Fruit fly (Drosophila melanogaster) whole organism, embryonic: ENCODE data around the gene Glg1.

Experiments
- B-H2 ChIP-seq: fragments of 200-800 bp; sonication (Bioruptor generic); optimal IDR thresholded peaks from 2 replicates; lab custom pipeline; 2018; ENCODE audit warnings: missing biosample characterization, mild to moderate bottlenecking, missing genetic modification characterization
- CG11398 ChIP-seq: fragments of 200-800 bp; sonication (Bioruptor generic); optimal IDR thresholded peaks from 2 replicates; lab custom pipeline; 2016; ENCODE audit warnings: missing biosample characterization, missing genetic modification characterization
- CG12391 ChIP-seq: fragments of 200-800 bp; sonication (Bioruptor generic); optimal IDR thresholded peaks from 3 replicates; lab custom pipeline; 2018; ENCODE audit warnings: missing biosample characterization, mild to moderate bottlenecking, missing genetic modification characterization, moderate library complexity
- CG13123 ChIP-seq: fragments of 200-800 bp; sonication (Bioruptor generic); optimal IDR thresholded peaks from 2 replicates; lab custom pipeline; 2016; ENCODE audit warnings: missing biosample characterization, missing genetic modification characterization
- CG13624 ChIP-seq: fragments of 200-800 bp; sonication (Bioruptor generic); optimal IDR thresholded peaks from 2 replicates; lab custom pipeline; 2016; ENCODE audit warnings: missing biosample characterization, missing genetic modification characterization
- CG13775 ChIP-seq: fragments of 200-800 bp; sonication (Bioruptor generic); optimal IDR thresholded peaks from 3 replicates; lab custom pipeline; 2017; ENCODE audit warnings: missing biosample characterization, mild to moderate bottlenecking, missing genetic modification characterization
- CG15696 ChIP-seq: fragments of 200-800 bp; sonication (Bioruptor generic); optimal IDR thresholded peaks from 2 replicates; lab custom pipeline; 2019; ENCODE audit warnings: missing biosample characterization, mild to moderate bottlenecking, missing genetic modification characterization, moderate library complexity
- CG1602 ChIP-seq: fragments of 200-800 bp; sonication (Bioruptor generic); optimal IDR thresholded peaks from 3 replicates; lab custom pipeline; 2016; ENCODE audit warnings: missing biosample characterization, missing genetic modification characterization
- CG16815 ChIP-seq: fragments of 200-800 bp; sonication (Bioruptor generic); optimal IDR thresholded peaks from 3 replicates; lab custom pipeline; 2017; ENCODE audit warnings: missing biosample characterization, mild to moderate bottlenecking, missing genetic modification characterization
- CG17328 ChIP-seq: fragments of 200-800 bp; sonication (Bioruptor generic); IDR thresholded peaks from 2 replicates; pipeline ENCODE4 v1.3.6; 2022; ENCODE audit warnings: missing biosample characterization, missing genetic modification characterization
- CG17829 ChIP-seq: fragments of 200-800 bp; optimal IDR thresholded peaks from 2 replicates; lab custom pipeline; 2019; ENCODE audit warnings: missing biosample characterization, mild to moderate bottlenecking, missing genetic modification characterization, moderate library complexity
- CG2678 ChIP-seq: fragments of 200-800 bp; sonication (Bioruptor generic); optimal IDR thresholded peaks from 3 replicates; lab custom pipeline; 2019; ENCODE audit warnings: missing biosample characterization, mild to moderate bottlenecking, missing genetic modification characterization, moderate library complexity
- CG2712 ChIP-seq: fragments of 200-800 bp; optimal IDR thresholded peaks from 3 replicates; lab custom pipeline; 2019; ENCODE audit warnings: missing biosample characterization, mild to moderate bottlenecking, missing genetic modification characterization, moderate library complexity
- CG31388 ChIP-seq: fragments of 200-800 bp; sonication (Bioruptor generic); optimal IDR thresholded peaks from 2 replicates; lab custom pipeline; 2016; ENCODE audit warnings: missing biosample characterization, missing genetic modification characterization
- CG31441 ChIP-seq: fragments of 200-800 bp; sonication (Bioruptor generic); IDR thresholded peaks from 2 replicates; pipeline ENCODE4 v1.3.6; 2022; ENCODE audit warnings: missing biosample characterization, missing genetic modification characterization
- CG4404 ChIP-seq: fragments of 200-800 bp; sonication (Bioruptor generic); IDR thresholded peaks from 2 replicates; pipeline ENCODE4 v1.3.6; 2022; ENCODE audit warnings: missing biosample characterization, missing genetic modification characterization
- CG4424 ChIP-seq: fragments of 200-800 bp; sonication (Bioruptor generic); optimal IDR thresholded peaks from 3 replicates; lab custom pipeline; 2016; ENCODE audit warnings: missing biosample characterization, missing genetic modification characterization
- CG7963 ChIP-seq: fragments of 200-800 bp; sonication (Bioruptor generic); IDR thresholded peaks from 3 replicates; pipeline ENCODE4 v1.3.6; 2022; ENCODE audit warnings: missing biosample characterization, missing genetic modification characterization; ENCODE audit not compliant: partially characterized antibody
- CoRest ChIP-seq: fragments of 200-800 bp; sonication (Bioruptor generic); optimal IDR thresholded peaks from 3 replicates; lab custom pipeline; 2018; ENCODE audit warnings: missing biosample characterization, mild to moderate bottlenecking, missing genetic modification characterization, moderate library complexity
- D ChIP-seq, 2 experiments: fragments of 200-800 bp in 1 of 2; fragments of >200 bp in 1 of 2; sonication (Bioruptor generic) in 1 of 2; optimal IDR thresholded peaks; 2 replicates in 1 of 2; 3 replicates in 1 of 2; lab custom pipeline; 2017; ENCODE audit warnings: mild to moderate bottlenecking in 1 of 2, missing biosample characterization in 1 of 2, missing genetic modification characterization in 1 of 2, missing genetic modification reagents in 1 of 2
- HLH3B ChIP-seq: fragments of 200-800 bp; sonication (Bioruptor generic); IDR thresholded peaks from 2 replicates; pipeline ENCODE4 v1.3.6; 2022; ENCODE audit warnings: missing biosample characterization, missing genetic modification characterization
- Hr39 ChIP-seq: fragments of >200 bp; optimal IDR thresholded peaks from 2 replicates; lab custom pipeline; 2017
- Jarid2 ChIP-seq: fragments of 200-800 bp; sonication (Bioruptor generic); optimal IDR thresholded peaks from 3 replicates; lab custom pipeline; 2017; ENCODE audit warnings: mild to moderate bottlenecking, missing biosample characterization, missing genetic modification reagents, missing genetic modification characterization
- Med ChIP-seq: fragments of 200-800 bp; sonication (Bioruptor generic); peaks from one replicate; lab custom pipeline; 2016; ENCODE audit warnings: missing biosample characterization, missing genetic modification characterization, mild to moderate bottlenecking, inconsistent platforms, moderate library complexity
- Nf-YB ChIP-seq: fragments of 200-800 bp; sonication (Bioruptor generic); optimal IDR thresholded peaks from 3 replicates; lab custom pipeline; 2019; ENCODE audit warnings: missing biosample characterization, mild to moderate bottlenecking, missing genetic modification characterization, moderate library complexity
- Nf-YC ChIP-seq: fragments of 200-800 bp; optimal IDR thresholded peaks from 3 replicates; lab custom pipeline; 2019; ENCODE audit warnings: missing biosample characterization, mild to moderate bottlenecking, missing genetic modification characterization, moderate library complexity
- PHDP ChIP-seq: fragments of 200-800 bp; sonication (Bioruptor generic); optimal IDR thresholded peaks from 3 replicates; lab custom pipeline; 2018; ENCODE audit warnings: missing biosample characterization, mild to moderate bottlenecking, missing genetic modification characterization, moderate library complexity
- Trl ChIP-seq, 3 experiments: fragments of >200 bp in 2 of 3; fragments of 200-800 bp in 1 of 3; sonication (Bioruptor generic) in 1 of 3; optimal IDR thresholded peaks; 2 replicates in 1 of 3; 3 replicates in 2 of 3; lab custom pipeline; 2016 to 2017; ENCODE audit warnings: missing biosample characterization in 1 of 3, missing genetic modification characterization in 1 of 3
- Vsx1 ChIP-seq: fragments of 200-800 bp; sonication (Bioruptor generic); optimal IDR thresholded peaks from 2 replicates; lab custom pipeline; 2017; ENCODE audit warnings: missing biosample characterization, mild to moderate bottlenecking, missing genetic modification characterization, missing genetic modification reagents
- amos ChIP-seq: fragments of 200-800 bp; sonication (Bioruptor generic); IDR thresholded peaks from 2 replicates; pipeline ENCODE4 v1.3.6; 2022; ENCODE audit warnings: missing biosample characterization, missing genetic modification characterization; ENCODE audit not compliant: partially characterized antibody
- cato ChIP-seq: fragments of 200-800 bp; sonication (Bioruptor generic); optimal IDR thresholded peaks from 2 replicates; lab custom pipeline; 2016; ENCODE audit warnings: missing biosample characterization, missing genetic modification characterization, borderline replicate concordance
- cg ChIP-seq: fragments of 200-800 bp; sonication (Bioruptor generic); optimal IDR thresholded peaks from 3 replicates; lab custom pipeline; 2019; ENCODE audit warnings: missing biosample characterization, mild to moderate bottlenecking, missing genetic modification characterization, moderate library complexity
- chinmo ChIP-seq: fragments of 200-800 bp; sonication (Bioruptor generic); IDR thresholded peaks from 4 replicates; pipeline ENCODE4 v1.3.6; 2022; ENCODE audit warnings: missing biosample characterization, missing genetic modification characterization; ENCODE audit not compliant: partially characterized antibody
- croc ChIP-seq: fragments of 200-800 bp; sonication (Bioruptor generic); conservative IDR thresholded peaks from 3 replicates; pipeline ENCODE4 v1.3.6; 2022; ENCODE audit warnings: missing biosample characterization, missing genetic modification characterization
- crol ChIP-seq: fragments of 200-800 bp; sonication (Bioruptor generic); IDR thresholded peaks from 2 replicates; pipeline ENCODE4 v1.3.6; 2022; ENCODE audit warnings: missing biosample characterization, missing genetic modification characterization
- dan ChIP-seq: fragments of 200-800 bp; sonication (Bioruptor generic); IDR thresholded peaks from 2 replicates; pipeline ENCODE4 v1.3.6; 2022; ENCODE audit warnings: missing biosample characterization, missing genetic modification characterization
- ewg ChIP-seq: fragments of 200-800 bp; sonication (Bioruptor generic); optimal IDR thresholded peaks from 3 replicates; lab custom pipeline; 2017; ENCODE audit warnings: mild to moderate bottlenecking, missing biosample characterization, missing genetic modification reagents, missing genetic modification characterization
- lola ChIP-seq, 3 experiments: fragments of >200 bp in 2 of 3; fragments of 200-800 bp in 1 of 3; sonication (Bioruptor generic) in 1 of 3; optimal IDR thresholded peaks; 2 replicates each; lab custom pipeline; 2017 to 2019; ENCODE audit warnings: missing biosample characterization in 3 of 3, missing genetic modification characterization in 3 of 3, mild to moderate bottlenecking in 1 of 3, moderate library complexity in 1 of 3
- peb ChIP-seq: fragments of 200-800 bp; sonication (Bioruptor generic); IDR thresholded peaks from 2 replicates; pipeline ENCODE4 v1.3.6; 2022; ENCODE audit warnings: missing biosample characterization, missing genetic modification characterization
- ranshi ChIP-seq: fragments of 200-800 bp; sonication (Bioruptor generic); IDR thresholded peaks from 2 replicates; pipeline ENCODE4 v1.3.6; 2022; ENCODE audit warnings: missing biosample characterization, missing genetic modification characterization
- sc ChIP-seq, 3 experiments: fragments of >200 bp in 2 of 3; fragments of 200-800 bp in 1 of 3; sonication (Bioruptor generic) in 1 of 3; optimal IDR thresholded peaks; 2 replicates in 2 of 3; 3 replicates in 1 of 3; lab custom pipeline; 2017; ENCODE audit warnings: mild to moderate bottlenecking in 1 of 3, missing biosample characterization in 1 of 3, missing genetic modification characterization in 1 of 3, missing genetic modification reagents in 1 of 3
- sens ChIP-seq: fragments of 200-800 bp; sonication (Bioruptor generic); peaks from one replicate; lab custom pipeline; 2016; ENCODE audit warnings: missing biosample characterization, missing genetic modification characterization
- sisA ChIP-seq: fragments of 200-800 bp; sonication (Bioruptor generic); IDR thresholded peaks from 2 replicates; pipeline ENCODE4 v1.3.6; 2022; ENCODE audit warnings: missing biosample characterization, missing genetic modification characterization
- sna ChIP-seq: fragments of 200-800 bp; sonication (Bioruptor generic); IDR thresholded peaks from 2 replicates; pipeline ENCODE4 v1.3.6; 2022; ENCODE audit warnings: missing biosample characterization, missing genetic modification characterization; ENCODE audit not compliant: partially characterized antibody
- tio ChIP-seq: fragments of 200-800 bp; sonication (Bioruptor generic); optimal IDR thresholded peaks from 2 replicates; lab custom pipeline; 2017; ENCODE audit warnings: missing biosample characterization, missing genetic modification characterization, inconsistent platforms
- vfl ChIP-seq: fragments of 200-800 bp; sonication (Bioruptor generic); optimal IDR thresholded peaks from 2 replicates; lab custom pipeline; 2016; ENCODE audit warnings: missing biosample characterization, missing genetic modification characterization

The Glg1 gene

dm6 chr3L:21462860-21463259 lies 44.5 kb downstream of the Glg1 start (continued):
- TF ChIP-seq croc, result peak; percentile 17; the same call in 1 of the 3 replicates
- TF ChIP-seq vfl (GFP tag; lab: Kevin White, UChicago), result no peak
- TF ChIP-seq CG4424 (GFP tag; lab: Kevin White, UChicago), result peak; percentile 20
- peak; percentile 49 for TF ChIP-seq CG15696 (tag; lab: Kevin White, UChicago)
- peak; percentile 24 for TF ChIP-seq CG2678 (tag; lab: Kevin White, UChicago)
- TF ChIP-seq Jarid2 (GFP tag; lab: Kevin White, UChicago), result peak; percentile 23
- peak; percentile 39 for TF ChIP-seq CG13775 (GFP tag; lab: Kevin White, UChicago)
- TF ChIP-seq CG2712 (tag; lab: Kevin White, UChicago), result peak; percentile 59
- no peak for TF ChIP-seq B-H2 (GFP tag; lab: Kevin White, UChicago)
- peak; percentile 49; the same call in 1 of the 2 replicates for TF ChIP-seq CG31441 (GFP tag; lab: Robert Waterston, UW)
- no peak for TF ChIP-seq sc (optimal IDR thresholded peaks at IDR 0.05; lab: Kevin White, UChicago)
- peak; percentile 43 for TF ChIP-seq sc (GFP tag; optimal IDR thresholded peaks at IDR 0.05; lab: Kevin White, UChicago)
- no peak for TF ChIP-seq CG11398
- TF ChIP-seq CoRest (tag; lab: Kevin White, UChicago), result peak; percentile 22
- TF ChIP-seq CG12391 (tag; lab: Kevin White, UChicago), result peak; percentile 24
- TF ChIP-seq tio, result peak; percentile 23
- peak; percentile 1 for TF ChIP-seq CG1602 (GFP tag; lab: Kevin White, UChicago)
- TF ChIP-seq CG4404, result peak; percentile 49; the same call in 1 of the 2 replicates
- TF ChIP-seq CG17829 (tag; lab: Kevin White, UChicago), result peak; percentile 45
- TF ChIP-seq sisA (GFP tag; lab: Robert Waterston, UW), result 0 out of 2 replicates have a peak, but pooled peaks have one; percentile 6
- no peak for TF ChIP-seq dan (GFP tag; lab: Robert Waterston, UW)
- peak; percentile 27 for TF ChIP-seq cato (GFP tag; lab: Kevin White, UChicago)
- peak; percentile 28 for TF ChIP-seq CG16815 (GFP tag; lab: Kevin White, UChicago)
- TF ChIP-seq peb (GFP tag; lab: Robert Waterston, UW), result no peak
- peak in 1 of 3 experiments; percentile 75 for TF ChIP-seq lola (GFP tag; optimal IDR thresholded peaks at IDR 0.05; lab: Kevin White, UChicago)
- TF ChIP-seq, all 482 proteins: peak for 56

dm6 chr3L:21460149-21460873 lies 47.0 kb downstream of the Glg1 start:
- peak; percentile 65 for TF ChIP-seq crol (GFP tag; lab: Robert Waterston, UW)
- peak; percentile 93 for TF ChIP-seq Nf-YB
- no peak for TF ChIP-seq sna (GFP tag; lab: Robert Waterston, UW)
- TF ChIP-seq CG31388, result no peak
- TF ChIP-seq CG13624, result no peak
- 0 out of 2 replicates have a peak, but pooled peaks have one; percentile 13 for TF ChIP-seq amos (GFP tag; lab: Robert Waterston, UW)
- no peak for TF ChIP-seq ranshi (GFP tag; lab: Robert Waterston, UW)
- no peak for TF ChIP-seq HLH3B (GFP tag; lab: Robert Waterston, UW)
- peak; percentile 39 for TF ChIP-seq Jarid2 (GFP tag; lab: Kevin White, UChicago)
- peak; percentile 48 for TF ChIP-seq ewg (GFP tag; lab: Kevin White, UChicago)
- peak; percentile 49 for TF ChIP-seq D (optimal IDR thresholded peaks at IDR 0.05; lab: Kevin White, UChicago)
- TF ChIP-seq D (GFP tag; optimal IDR thresholded peaks at IDR 0.05; lab: Kevin White, UChicago), result no peak
- TF ChIP-seq CG17328 (GFP tag; lab: Robert Waterston, UW), result peak; percentile 8; the same call in 1 of the 2 replicates
- peak; percentile 19 to 23 for TF ChIP-seq Trl (optimal IDR thresholded peaks at IDR 0.05; lab: Kevin White, UChicago)
- no peak for TF ChIP-seq Trl (GFP tag; optimal IDR thresholded peaks at IDR 0.05; lab: Kevin White, UChicago)
- TF ChIP-seq PHDP (tag; lab: Kevin White, UChicago), result no peak
- 0 out of 4 replicates have a peak, but pooled peaks have one; percentile 27 for TF ChIP-seq chinmo (GFP tag; lab: Robert Waterston, UW)
- no peak for TF ChIP-seq Vsx1 (GFP tag; lab: Kevin White, UChicago)
- peak; percentile 70 for TF ChIP-seq Med (GFP tag; lab: Kevin White, UChicago)
- TF ChIP-seq sens, result peak; percentile 50
- peak; percentile 93 for TF ChIP-seq Nf-YC
- no peak for TF ChIP-seq Hr39 (lab: Kevin White, UChicago)
- peak; percentile 83 for TF ChIP-seq cg
- TF ChIP-seq CG7963, result no peak
- TF ChIP-seq CG13123 (GFP tag; lab: Kevin White, UChicago), result no peak
